Fruit fly (Drosophila melanogaster): ENCODE results near the gene CG32795.

DNA sequence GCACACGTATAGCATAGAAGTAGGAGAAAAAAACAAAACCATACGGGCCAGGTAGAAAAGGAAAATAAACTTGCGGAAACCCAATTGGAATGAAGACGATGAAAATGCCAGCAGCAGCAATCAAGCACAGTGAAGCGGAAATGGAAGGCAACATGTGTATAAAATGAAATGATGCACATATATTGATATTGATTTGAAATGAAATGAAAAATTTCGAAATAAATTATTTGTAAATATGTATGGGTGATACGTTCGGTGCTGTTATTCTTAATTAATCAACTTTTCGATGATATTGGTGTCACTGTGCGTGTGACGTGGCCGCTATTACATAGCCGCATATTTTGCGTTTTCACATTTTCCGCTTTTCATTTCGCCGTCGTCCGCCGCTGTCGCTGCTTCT, 22.7 kb upstream of the CG32795 start:
- TF ChIP-seq h (GFP tag; optimal IDR thresholded peaks at IDR 0.05) (no peak), dmrt93B (GFP tag; optimal IDR thresholded peaks at IDR 0.05) (no peak), dl (GFP tag; optimal IDR thresholded peaks at IDR 0.05; ENCODE audit: insufficient read depth in 1 of 2, partially characterized antibody in 2 of 2) (no peak), pan (optimal IDR thresholded peaks at IDR 0.05) (no peak), GATAd (GFP tag; optimal IDR thresholded peaks at IDR 0.05) (no peak), lola (GFP tag; optimal IDR thresholded peaks at IDR 0.05) (no peak), Hnf4 (GFP tag; optimal IDR thresholded peaks at IDR 0.05) (no peak), OdsH (GFP tag; optimal IDR thresholded peaks at IDR 0.05) (no peak), HLH106 (tag; optimal IDR thresholded peaks at IDR 0.05) (no peak)
